Worm (Caenorhabditis elegans) whole organism, L2 larva: ENCODE results near the gene ztf-31.

Experiments
- ama-1 ChIP-seq: fragments of 150-350 bp; optimal IDR thresholded peaks from 2 replicates; lab custom pipeline; 2018; ENCODE audit warnings: inconsistent platforms
- ceh-82 ChIP-seq: fragments of 150-350 bp; optimal IDR thresholded peaks from 2 replicates; lab custom pipeline; 2014; ENCODE audit warnings: missing biosample characterization, missing genetic modification characterization
- dmd-4 ChIP-seq: sonication (generic microtip); optimal IDR thresholded peaks from 2 replicates; lab custom pipeline; 2017; ENCODE audit warnings: missing biosample characterization, missing genetic modification characterization
- lin-11 ChIP-seq: fragments of 150-350 bp; sonication (generic microtip); optimal IDR thresholded peaks from 2 replicates; lab custom pipeline; 2014; ENCODE audit warnings: missing biosample characterization, missing genetic modification characterization, inconsistent platforms, mixed read lengths
- lsy-2 ChIP-seq, 2 experiments: fragments of 150-350 bp in 1 of 2; sonication (generic microtip) in 1 of 2; optimal IDR thresholded peaks; 2 replicates each; lab custom pipeline; 2014 to 2017; ENCODE audit warnings: missing biosample characterization in 2 of 2, missing genetic modification characterization in 2 of 2
- nhr-11 ChIP-seq: fragments of 150-350 bp; optimal IDR thresholded peaks from 2 replicates; lab custom pipeline; 2014; ENCODE audit warnings: missing biosample characterization, missing genetic modification characterization

ce11 chrIII:7221103-7221502 lies 20.1 kb upstream of the ztf-31 start:
- TF ChIP-seq lsy-2 (tag; optimal IDR thresholded peaks at IDR 0.05; lab: Kevin White, UChicago) (peak in 1 of 2 experiments; percentile 40), ceh-82 (tag; lab: Kevin White, UChicago) (no peak), nhr-11 (tag; lab: Kevin White, UChicago) (no peak), dmd-4 (tag; lab: Kevin White, UChicago) (no peak), ama-1 (no peak), lin-11 (tag; lab: Kevin White, UChicago) (no peak)
